Worm (Caenorhabditis elegans): Measurements from ENCODE around the gene C27C12.4.
A peak's percentile ranks its signal among the peaks of the same experiment; 100 is the strongest.

C27C12.4 gene

ce11 chrX:14841030-14841429, 12.9 kb upstream of the C27C12.4 start (continued):
- TF ChIP-seq tlp-1 (tag; optimal IDR thresholded peaks at IDR 0.05) (no peak), dsc-1 (tag; optimal IDR thresholded peaks at IDR 0.05) (peak; percentile 82), snpc-4 (tag; optimal IDR thresholded peaks at IDR 0.05) (peak; percentile 78), ces-1 (GFP tag; optimal IDR thresholded peaks at IDR 0.05) (no peak), nhr-84 (tag; optimal IDR thresholded peaks at IDR 0.05) (no peak), C16A3.4 (tag; optimal IDR thresholded peaks at IDR 0.05) (peak; percentile 86), ets-5 (GFP tag; IDR thresholded peaks at IDR 0.05) (no peak), hpl-2 (GFP tag; optimal IDR thresholded peaks at IDR 0.05) (no peak), ceh-63 (GFP tag; optimal IDR thresholded peaks at IDR 0.05) (no peak), unc-30 (tag; optimal IDR thresholded peaks at IDR 0.05) (no peak), egl-27 (tag; optimal IDR thresholded peaks at IDR 0.05) (peak; percentile 53 to 56), egl-13 (tag; optimal IDR thresholded peaks at IDR 0.05) (peak; percentile 81), blmp-1 (tag; optimal IDR thresholded peaks at IDR 0.05) (peak; percentile 63), nhr-20 (tag; optimal IDR thresholded peaks at IDR 0.05) (peak; percentile 91), nhr-12 (tag; optimal IDR thresholded peaks at IDR 0.05) (no peak), lir-3 (tag; optimal IDR thresholded peaks at IDR 0.05; ENCODE audit: poor library complexity) (peak; percentile 80), nhr-77 (tag; optimal IDR thresholded peaks at IDR 0.05) (peak; percentile 94), mef-2 (tag; optimal IDR thresholded peaks at IDR 0.05) (peak; percentile 66), nhr-90 (tag; optimal IDR thresholded peaks at IDR 0.05; ENCODE audit: poor library complexity) (peak; percentile 57), F16B12.6 (tag; optimal IDR thresholded peaks at IDR 0.05) (peak; percentile 44), ceh-8 (GFP tag; optimal IDR thresholded peaks at IDR 0.05) (peak; percentile 57), jun-1 (tag; optimal IDR thresholded peaks at IDR 0.05) (peak; percentile 89), zag-1 (tag; optimal IDR thresholded peaks at IDR 0.05) (peak; percentile 87), lin-15B (tag; optimal IDR thresholded peaks at IDR 0.05) (no peak), lsy-2 (tag; optimal IDR thresholded peaks at IDR 0.05) (peak; percentile 63 to 92), elt-2 (tag; optimal IDR thresholded peaks at IDR 0.05) (peak; percentile 43), aly-2 (tag; optimal IDR thresholded peaks at IDR 0.05) (peak; percentile 32), nhr-71 (tag; optimal IDR thresholded peaks at IDR 0.05) (peak; percentile 96), lin-35 (GFP tag; optimal IDR thresholded peaks at IDR 0.05) (peak; percentile 82 to 87), unc-62 (GFP tag; optimal IDR thresholded peaks at IDR 0.05) (no peak), nhr-11 (tag; optimal IDR thresholded peaks at IDR 0.05) (peak; percentile 54), mep-1 (tag; optimal IDR thresholded peaks at IDR 0.05) (peak; percentile 89), nhr-28 (tag; optimal IDR thresholded peaks at IDR 0.05) (no peak), Y116A8C.19 (tag; optimal IDR thresholded peaks at IDR 0.05; ENCODE audit: borderline replicate concordance) (no peak), ztf-11 (tag; optimal IDR thresholded peaks at IDR 0.05) (peak in 1 of 2 experiments; percentile 14), skn-1 (tag; optimal IDR thresholded peaks at IDR 0.05) (peak; percentile 87), nhr-237 (tag; optimal IDR thresholded peaks at IDR 0.05) (peak; percentile 71), nhr-76 (tag; optimal IDR thresholded peaks at IDR 0.05) (no peak), hlh-4 (tag; optimal IDR thresholded peaks at IDR 0.05) (no peak), rnt-1 (tag; optimal IDR thresholded peaks at IDR 0.05) (peak; percentile 80)

- TF ChIP-seq blmp-1 (tag; optimal IDR thresholded peaks at IDR 0.05) (no peak), hpl-2 (GFP tag; optimal IDR thresholded peaks at IDR 0.05) (no peak), nhr-20 (tag; optimal IDR thresholded peaks at IDR 0.05) (no peak), lin-14 (GFP tag; optimal IDR thresholded peaks at IDR 0.05) (no peak), nhr-12 (tag; optimal IDR thresholded peaks at IDR 0.05) (no peak), nhr-11 (tag; optimal IDR thresholded peaks at IDR 0.05) (no peak)
Observed at ce11 chrX:14842846-14843369, 11.0 kb upstream of the C27C12.4 start.

- TF ChIP-seq fkh-10 (GFP tag; optimal IDR thresholded peaks at IDR 0.05) (no peak), fkh-8 (tag; optimal IDR thresholded peaks at IDR 0.05) (peak; percentile 21)
Observed at ce11 chrX:14844481-14844880, 9.4 kb upstream of the C27C12.4 start.
